Worm (Caenorhabditis elegans): ENCODE data around the gene hpo-6.

Gene hpo-6

DNA sequence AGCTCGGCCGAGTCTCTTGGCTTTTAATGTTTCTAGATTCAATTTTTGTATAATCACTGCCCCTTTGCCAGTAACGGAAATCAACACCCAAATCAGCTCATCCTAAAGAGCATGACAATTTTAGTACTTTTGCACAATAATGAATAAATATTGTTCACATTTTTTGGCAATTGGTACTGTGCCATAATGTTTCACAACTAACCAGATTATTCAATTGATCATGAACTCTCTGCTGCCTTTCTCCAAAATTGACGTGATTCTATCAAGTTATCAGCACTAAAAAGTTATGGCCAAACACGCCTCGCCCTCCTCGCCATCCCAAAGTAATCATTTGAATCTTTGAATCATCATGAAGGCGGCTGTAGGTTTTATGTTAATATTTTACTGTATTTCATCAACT, at the start of gene hpo-6:
TSS of gene hpo-6 (plus strand) at position 301 of the 400 bp plus-strand sequence.
- no peak for TF ChIP-seq dao-5 (tag; optimal IDR thresholded peaks at IDR 0.05)
- TF ChIP-seq him-1 (tag; optimal IDR thresholded peaks at IDR 0.05) = no peak
- no peak for TF ChIP-seq W03F9.2 (tag; optimal IDR thresholded peaks at IDR 0.05)

DNA sequence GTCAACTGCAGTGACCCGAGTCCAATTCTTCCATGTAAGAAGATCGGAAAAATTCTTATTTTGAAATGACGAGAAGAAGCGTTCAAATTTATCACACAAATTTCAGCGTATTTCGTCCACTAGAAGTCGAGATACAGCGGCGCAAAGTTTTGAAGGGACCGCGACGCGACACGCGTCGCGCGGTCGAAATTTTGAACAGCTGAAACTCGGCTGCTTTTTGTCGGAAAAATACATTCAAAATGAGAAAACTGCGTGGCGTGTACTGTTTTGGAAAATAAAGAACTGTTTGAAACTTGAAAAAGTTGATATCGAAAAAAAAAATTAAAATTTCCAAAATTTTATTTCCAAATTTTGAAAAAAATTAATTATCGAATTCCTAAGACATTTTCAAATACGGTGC, 49.0 kb upstream of the hpo-6 start:
- TF ChIP-seq dao-5 (tag; optimal IDR thresholded peaks at IDR 0.05) (no peak), W03F9.2 (tag; optimal IDR thresholded peaks at IDR 0.05) (no peak), him-1 (tag; optimal IDR thresholded peaks at IDR 0.05) (no peak)

DNA sequence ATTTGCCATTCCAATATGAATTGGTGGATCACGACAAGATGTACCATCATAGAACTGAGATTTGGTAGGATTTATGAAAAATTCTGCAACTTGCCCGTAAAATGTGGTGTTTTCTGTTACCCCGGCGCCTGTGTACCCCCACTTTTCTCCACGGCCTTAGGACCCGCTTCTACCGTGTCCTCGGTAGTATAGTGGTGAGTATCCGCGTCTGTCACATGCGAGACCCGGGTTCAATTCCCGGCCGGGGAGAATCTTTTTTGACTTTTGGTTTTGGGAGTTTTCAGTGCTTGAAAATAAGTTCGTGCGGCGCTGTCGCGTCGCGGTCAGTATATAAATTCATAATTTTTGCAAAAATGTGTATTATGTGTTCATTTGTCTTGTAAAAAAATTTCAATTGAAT, 47.6 kb upstream of the hpo-6 start:
- no peak for TF ChIP-seq dao-5 (tag; optimal IDR thresholded peaks at IDR 0.05)
- no peak for TF ChIP-seq him-1 (tag; optimal IDR thresholded peaks at IDR 0.05)
- no peak for TF ChIP-seq W03F9.2 (tag; optimal IDR thresholded peaks at IDR 0.05)

DNA sequence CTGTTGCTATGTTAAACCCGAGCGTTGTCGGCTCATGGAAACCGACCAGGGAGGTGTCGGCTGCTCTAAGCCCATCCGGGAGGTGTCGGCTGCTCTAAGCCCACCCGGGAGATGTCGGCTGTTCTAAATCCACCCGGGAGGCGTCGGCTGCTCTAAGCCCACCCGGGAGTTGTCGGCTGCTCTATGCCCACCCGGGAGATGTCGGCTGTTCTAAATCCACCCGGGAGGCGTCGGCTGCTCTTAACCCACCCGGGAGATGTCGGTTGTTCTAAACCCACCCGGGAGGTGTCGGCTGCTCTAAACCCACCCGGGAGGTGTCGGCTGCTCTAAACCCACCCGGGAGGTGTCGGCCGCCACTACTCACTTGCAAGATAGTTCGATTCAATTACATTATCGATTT, 46.1 kb upstream of the hpo-6 start:
- TF ChIP-seq dao-5 (tag; optimal IDR thresholded peaks at IDR 0.05) (no peak), W03F9.2 (tag; optimal IDR thresholded peaks at IDR 0.05) (no peak), him-1 (tag; optimal IDR thresholded peaks at IDR 0.05) (no peak)

DNA sequence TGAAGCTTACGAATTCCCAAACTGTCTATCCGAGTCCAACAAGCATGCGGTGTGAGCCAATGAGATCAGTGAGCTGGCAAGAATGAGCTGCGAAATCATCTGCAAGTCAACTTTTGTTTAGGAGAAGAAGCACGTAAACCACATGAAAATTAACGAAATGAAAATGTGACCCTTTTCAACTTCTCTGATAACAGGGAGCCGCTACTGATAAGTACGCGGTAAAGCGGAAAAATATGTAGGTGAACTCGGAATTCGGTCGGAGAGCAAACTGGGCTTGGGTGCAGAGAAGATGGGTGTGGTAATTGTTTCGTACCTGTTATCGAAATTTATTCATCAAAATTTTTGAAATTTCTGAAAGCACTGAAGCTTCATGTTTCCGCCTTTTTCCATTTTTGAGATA, 45.5 kb upstream of the hpo-6 start, which contains the start of gene clec-172:
TSS of gene clec-172 (minus strand) at position 101 of the 400 bp plus-strand sequence.
- TF ChIP-seq dao-5 (tag; optimal IDR thresholded peaks at IDR 0.05) (no peak), him-1 (tag; optimal IDR thresholded peaks at IDR 0.05) (no peak), W03F9.2 (tag; optimal IDR thresholded peaks at IDR 0.05) (no peak)

DNA sequence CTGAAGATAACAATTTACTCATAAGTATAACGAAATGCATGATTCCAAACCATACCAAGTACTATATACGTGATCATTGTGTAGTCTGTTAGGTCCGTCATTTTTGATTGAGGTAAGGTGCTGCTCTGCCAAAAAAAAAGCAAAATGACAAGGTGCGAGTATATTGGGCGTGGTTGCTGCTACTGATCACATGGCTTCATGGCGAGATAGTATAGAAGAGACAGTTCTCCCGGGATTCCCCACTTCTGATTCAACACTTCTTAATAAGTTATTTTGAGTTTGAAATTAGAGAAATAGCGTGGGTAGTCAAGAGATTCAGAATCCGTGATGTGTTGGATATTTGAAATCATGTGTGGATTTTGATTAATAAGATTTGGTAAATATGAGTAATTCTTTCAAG, 40.8 kb upstream of the hpo-6 start, which contains the start of gene K03H6.4:
TSS of gene K03H6.4 (minus strand) at position 101 of the 400 bp plus-strand sequence.
- TF ChIP-seq dao-5 (tag; optimal IDR thresholded peaks at IDR 0.05) = no peak
- TF ChIP-seq him-1 (tag; optimal IDR thresholded peaks at IDR 0.05) = no peak
- TF ChIP-seq W03F9.2 (tag; optimal IDR thresholded peaks at IDR 0.05) = no peak

DNA sequence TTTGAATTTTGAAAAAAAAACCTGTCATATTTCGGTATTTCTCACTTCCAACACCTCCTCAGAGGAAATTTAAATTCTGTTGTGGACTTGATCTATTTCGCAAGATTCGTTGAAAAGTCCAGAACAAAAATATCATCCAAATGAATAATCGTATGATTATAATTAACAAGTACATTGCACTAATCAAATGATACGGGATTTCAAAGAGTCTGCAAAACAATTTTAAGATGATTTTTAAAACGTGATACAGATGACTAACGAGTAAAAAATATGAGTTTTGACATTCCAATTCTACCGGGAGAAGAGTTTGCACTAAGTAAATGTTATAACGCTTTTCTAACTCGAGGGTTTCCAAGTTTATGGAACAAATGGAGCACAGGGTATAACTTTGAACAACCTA, 39.6 kb upstream of the hpo-6 start:
- TF ChIP-seq dao-5 (tag; optimal IDR thresholded peaks at IDR 0.05) (no peak), him-1 (tag; optimal IDR thresholded peaks at IDR 0.05) (no peak), W03F9.2 (tag; optimal IDR thresholded peaks at IDR 0.05) (no peak)

DNA sequence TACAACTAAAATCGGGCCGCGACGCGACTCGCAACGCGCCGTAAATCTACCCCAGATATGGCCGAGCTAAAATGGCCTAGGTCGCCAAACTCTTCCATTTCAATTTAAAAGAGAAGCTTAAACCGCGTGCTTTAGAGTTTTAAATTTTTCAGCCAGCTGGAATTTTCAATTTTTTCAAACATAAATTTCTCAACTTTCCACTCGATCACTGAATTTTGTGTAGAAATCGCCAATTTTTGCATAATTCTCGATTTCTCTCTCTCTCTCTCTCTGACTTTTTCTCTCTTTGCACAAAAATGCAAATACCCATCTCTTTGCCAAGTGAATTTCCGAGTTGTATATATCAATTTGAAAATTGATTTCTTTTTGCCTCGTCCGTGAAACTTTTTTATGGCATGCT, 38.6 kb upstream of the hpo-6 start, which contains the start of gene K03H6.1:
TSS of gene K03H6.1 (plus strand) at position 301 of the 400 bp plus-strand sequence.
- TF ChIP-seq W03F9.2 (tag; optimal IDR thresholded peaks at IDR 0.05) (no peak), dao-5 (tag; optimal IDR thresholded peaks at IDR 0.05) (no peak), him-1 (tag; optimal IDR thresholded peaks at IDR 0.05) (no peak)

DNA sequence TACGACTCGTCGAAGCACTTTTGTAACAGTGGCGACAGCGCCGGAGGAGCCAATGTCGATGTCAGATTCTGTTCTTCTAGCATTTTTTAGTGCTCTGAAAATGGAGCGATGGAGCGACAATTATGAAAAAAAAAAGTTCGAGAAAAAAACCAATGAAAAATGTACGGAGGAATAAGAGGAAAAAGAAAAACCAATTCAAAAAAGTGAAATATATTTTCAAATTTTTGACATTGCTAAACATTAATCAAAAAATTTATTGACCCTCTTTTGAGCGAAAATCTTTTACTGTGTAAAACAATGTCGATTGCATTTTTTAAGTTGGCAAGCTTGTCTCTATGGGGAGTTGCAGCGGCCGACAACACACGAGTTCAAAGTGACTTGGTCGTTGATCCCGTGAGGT, 25.7 kb upstream of the hpo-6 start, which contains the start of gene K03H6.5:
TSS of gene K03H6.5 (minus strand) at position 101 of the 400 bp plus-strand sequence.
- no peak for TF ChIP-seq W03F9.2 (tag; optimal IDR thresholded peaks at IDR 0.05)
- TF ChIP-seq him-1 (tag; optimal IDR thresholded peaks at IDR 0.05) = no peak
- no peak for TF ChIP-seq dao-5 (tag; optimal IDR thresholded peaks at IDR 0.05)

DNA sequence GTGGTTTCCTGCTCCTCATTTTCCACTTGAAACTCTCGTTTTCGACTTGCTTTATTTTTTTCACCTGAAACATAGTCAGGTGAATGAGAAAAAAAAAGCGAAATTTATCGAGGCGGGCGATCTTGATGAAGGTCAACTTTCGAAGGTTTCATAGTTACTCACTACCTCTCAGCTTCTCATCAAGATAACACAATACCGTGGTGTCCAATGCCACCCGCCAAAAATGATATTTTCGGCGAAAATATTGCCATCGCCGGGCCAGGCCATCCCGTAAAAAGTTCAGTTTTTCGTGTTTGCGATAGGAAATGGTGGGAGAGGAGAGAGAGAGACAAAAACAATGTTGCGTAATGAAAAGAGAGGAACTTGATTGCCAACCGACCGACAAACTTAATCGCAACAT, 14.9 kb upstream of the hpo-6 start:
- TF ChIP-seq W03F9.2 (tag; optimal IDR thresholded peaks at IDR 0.05) = no peak
- TF ChIP-seq dao-5 (tag; optimal IDR thresholded peaks at IDR 0.05) = no peak
- no peak for TF ChIP-seq him-1 (tag; optimal IDR thresholded peaks at IDR 0.05)

DNA sequence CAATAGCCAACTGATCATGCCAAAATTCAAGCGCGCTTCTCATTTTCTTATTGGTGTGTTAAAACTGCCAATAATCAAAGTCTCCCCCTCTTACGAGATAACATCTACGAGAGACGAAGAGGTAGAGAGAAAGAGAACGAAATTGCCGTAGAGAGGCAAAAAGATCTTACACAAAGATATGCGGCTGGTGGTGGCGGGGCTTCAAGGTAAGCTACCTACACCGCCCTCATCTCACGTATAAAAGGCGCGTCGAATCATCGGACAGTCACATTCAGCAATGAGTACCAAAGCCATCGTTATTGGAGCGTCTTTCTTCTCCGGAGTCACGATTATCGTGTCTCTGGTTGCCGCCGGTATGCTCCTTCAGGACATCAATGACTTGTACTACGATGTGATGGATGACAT, 13.5 kb upstream of the hpo-6 start, which contains the start of gene col-107:
TSS of gene col-107 (plus strand) at position 265 of the 405 bp plus-strand sequence.
- TF ChIP-seq dao-5 (tag; optimal IDR thresholded peaks at IDR 0.05) = no peak

DNA sequence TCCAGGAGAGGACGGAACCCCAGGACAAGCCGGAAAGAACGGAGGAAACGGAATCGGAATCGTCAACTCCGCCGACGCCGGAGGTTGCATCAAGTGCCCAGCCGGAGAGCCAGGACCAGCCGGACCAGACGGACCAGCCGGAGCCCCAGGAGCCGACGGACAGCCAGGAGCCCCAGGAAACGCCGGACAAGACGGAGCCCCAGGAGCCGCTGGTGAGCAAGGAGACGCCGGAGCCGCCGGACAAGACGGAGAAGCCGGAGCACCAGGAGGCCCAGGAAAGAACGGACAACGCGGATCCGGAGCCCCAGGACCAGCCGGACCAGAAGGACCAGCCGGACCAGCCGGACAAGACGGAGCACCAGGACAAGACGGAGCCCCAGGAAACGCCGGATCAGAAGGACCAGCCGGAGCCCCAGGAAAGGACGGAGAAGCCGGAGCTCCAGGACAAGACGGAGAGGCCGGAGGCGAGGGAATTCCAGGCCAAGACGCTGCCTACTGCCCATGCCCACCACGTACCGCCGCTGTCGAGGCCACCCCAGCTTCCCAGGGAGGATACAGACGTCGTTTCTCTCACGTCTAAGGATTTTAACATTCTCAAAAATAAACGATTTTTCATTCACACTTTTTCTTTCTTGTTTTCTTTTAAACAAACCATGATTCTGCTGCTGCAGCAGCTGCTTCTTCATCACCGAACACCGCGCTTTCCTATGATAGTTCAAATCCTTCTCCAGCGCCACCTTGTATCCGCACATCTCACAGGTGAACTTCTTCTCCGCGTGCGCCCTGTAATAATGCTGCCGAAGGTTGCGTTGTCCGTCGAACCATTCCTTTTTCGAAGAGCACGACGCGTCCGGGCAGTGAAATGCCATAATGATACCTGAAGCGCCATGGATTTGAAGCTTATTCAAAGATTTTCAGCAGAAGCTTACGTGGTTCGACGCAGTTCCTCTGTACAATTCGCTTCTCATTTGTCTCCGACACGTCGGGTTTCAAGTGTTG, 12.6 kb upstream of the hpo-6 start:
- TF ChIP-seq dao-5 (tag; optimal IDR thresholded peaks at IDR 0.05) (no peak), him-1 (tag; optimal IDR thresholded peaks at IDR 0.05) (no peak)

DNA sequence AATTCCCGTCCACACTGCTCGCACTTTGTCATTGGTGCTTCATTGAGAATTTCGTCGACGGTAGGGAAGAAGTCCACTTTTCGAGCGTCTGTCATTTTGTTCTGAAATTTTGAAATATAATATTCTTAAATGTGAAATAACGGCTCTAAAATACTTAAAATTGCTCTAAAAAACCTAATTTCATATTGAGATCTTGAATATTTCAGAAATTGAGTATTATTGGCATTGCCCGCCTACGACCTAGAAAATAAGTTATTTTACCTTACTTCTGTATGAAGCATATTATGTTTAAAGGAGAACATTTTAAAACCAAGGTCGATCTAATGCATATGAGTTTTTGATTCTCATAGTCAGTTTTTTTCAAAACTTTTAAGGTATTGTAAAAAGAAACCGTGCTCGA, 11.9 kb upstream of the hpo-6 start, which contains the start of gene C34H4.5:
TSS of gene C34H4.5 (minus strand) at position 101 of the 400 bp plus-strand sequence.
- TF ChIP-seq him-1 (tag; optimal IDR thresholded peaks at IDR 0.05) (no peak), dao-5 (tag; optimal IDR thresholded peaks at IDR 0.05) (no peak), W03F9.2 (tag; optimal IDR thresholded peaks at IDR 0.05) (no peak)

DNA sequence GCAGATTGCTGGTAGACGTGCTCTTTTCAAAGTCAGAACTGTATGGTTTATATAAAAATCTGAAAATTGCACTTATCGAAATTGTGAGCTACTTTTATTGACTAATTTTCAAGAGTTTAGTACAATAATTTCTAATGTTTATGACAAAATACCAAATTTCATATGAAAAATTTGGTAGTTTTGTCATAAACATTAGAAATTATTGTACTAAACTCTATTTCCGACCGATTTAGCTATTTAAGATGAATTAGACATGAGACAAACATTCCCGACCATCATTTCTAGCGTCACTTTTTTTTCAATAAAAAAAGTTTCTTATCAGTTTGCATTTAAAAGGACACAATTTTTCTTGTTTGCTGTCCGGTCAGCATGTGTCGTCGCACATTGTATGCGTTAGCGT, 11.4 kb upstream of the hpo-6 start, which contains the start of gene tag-244:
TSS of gene tag-244 (plus strand) at position 301 of the 400 bp plus-strand sequence.
- TF ChIP-seq him-1 (tag; optimal IDR thresholded peaks at IDR 0.05) = no peak
- TF ChIP-seq W03F9.2 (tag; optimal IDR thresholded peaks at IDR 0.05) = no peak
- TF ChIP-seq dao-5 (tag; optimal IDR thresholded peaks at IDR 0.05) = no peak

Data from whole organism, L4/young adult.